Fruit fly (Drosophila melanogaster): ENCODE measurements around the gene CG13014.
A peak's percentile ranks its signal among the peaks of the same experiment; 100 is the strongest.

The CG13014 gene

dm6 chrX:16595411-16595810 is 7.7 kb downstream of the CG13014 start:
- TF ChIP-seq CG34367 (tag; optimal IDR thresholded peaks at IDR 0.05) (no peak), Snoo (tag; optimal IDR thresholded peaks at IDR 0.05) (no peak), CG13204 (GFP tag; optimal IDR thresholded peaks at IDR 0.05) (no peak), Ets98B (GFP tag; IDR thresholded peaks at IDR 0.05) (no peak), fd96Ca (GFP tag; IDR thresholded peaks at IDR 0.05) (no peak), rn (GFP tag; IDR thresholded peaks at IDR 0.05) (no peak), Pif1B (GFP tag; optimal IDR thresholded peaks at IDR 0.05) (no peak), D1 (tag; optimal IDR thresholded peaks at IDR 0.05) (no peak), CG9948 (tag; optimal IDR thresholded peaks at IDR 0.05) (no peak), EcR (GFP tag; optimal IDR thresholded peaks at IDR 0.05) (no peak)

- TF ChIP-seq CG8159 (tag; optimal IDR thresholded peaks at IDR 0.05) (no peak), CG8301 (tag; optimal IDR thresholded peaks at IDR 0.05) (no peak), Snoo (tag; optimal IDR thresholded peaks at IDR 0.05) (no peak), CG15710 (tag; optimal IDR thresholded peaks at IDR 0.05) (no peak), Pif1B (GFP tag; optimal IDR thresholded peaks at IDR 0.05) (no peak), CG13204 (GFP tag; optimal IDR thresholded peaks at IDR 0.05) (no peak), Pif1A (GFP tag; optimal IDR thresholded peaks at IDR 0.05) (no peak), CG4496 (GFP tag; IDR thresholded peaks at IDR 0.05) (no peak), CG17806 (tag; optimal IDR thresholded peaks at IDR 0.05) (no peak), CG34367 (tag; optimal IDR thresholded peaks at IDR 0.05) (no peak), gl (tag; optimal IDR thresholded peaks at IDR 0.05) (no peak), CG32121 (GFP tag; IDR thresholded peaks at IDR 0.05) (no peak), CG9948 (tag; optimal IDR thresholded peaks at IDR 0.05) (no peak), fd96Ca (GFP tag; IDR thresholded peaks at IDR 0.05) (no peak), EcR (GFP tag; optimal IDR thresholded peaks at IDR 0.05) (no peak), CG12605 (GFP tag; IDR thresholded peaks at IDR 0.05) (no peak), CG14655 (GFP tag; optimal IDR thresholded peaks at IDR 0.05) (no peak), Ets98B (GFP tag; IDR thresholded peaks at IDR 0.05) (no peak)
Observed at dm6 chrX:16596250-16596793, 8.6 kb downstream of the CG13014 start.

DNA sequence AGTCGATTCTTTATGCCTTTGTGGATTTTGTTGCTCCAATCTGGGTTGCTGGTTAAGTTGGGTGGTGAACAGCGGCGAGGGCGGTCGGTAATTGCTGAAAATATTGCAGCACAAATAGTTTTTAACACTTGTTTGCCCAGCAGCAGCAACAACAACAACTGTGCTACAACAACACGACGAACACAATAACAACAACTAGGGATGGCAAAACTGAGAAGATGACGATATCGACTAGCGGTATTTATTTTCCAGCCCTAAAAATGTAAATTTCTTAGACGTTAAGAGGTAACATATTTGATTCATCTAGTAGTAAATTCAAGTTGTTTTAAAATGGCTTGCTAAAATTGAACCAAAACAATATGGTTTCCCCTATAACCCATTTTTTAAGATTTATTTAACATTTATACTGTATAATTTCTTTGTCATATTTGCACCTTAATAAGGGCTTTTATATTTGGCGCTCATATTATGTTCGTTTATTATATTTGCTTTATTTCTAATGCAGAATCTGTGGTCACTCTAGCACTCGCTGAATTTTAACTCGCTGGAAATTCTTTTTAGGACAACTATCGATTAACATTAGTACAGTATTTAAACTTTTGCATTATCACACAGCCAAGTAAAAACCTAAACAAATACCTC is 10.8 kb downstream of the CG13014 start:
- no peak for TF ChIP-seq Pif1A (GFP tag; optimal IDR thresholded peaks at IDR 0.05)
- no peak for TF ChIP-seq Snoo (tag; optimal IDR thresholded peaks at IDR 0.05)
- 0 out of 2 replicates have a peak, but pooled peaks have one; percentile 16 for TF ChIP-seq CG32121 (GFP tag; IDR thresholded peaks at IDR 0.05)

dm6 chrX:16598978-16599664 is 11.4 kb downstream of the CG13014 start, which contains the start of the genes CG9784 and Nup153:
Gene CG9784, minus strand, starts transcription at chrX:16599215.
Gene Nup153, plus strand, starts transcription at chrX:16599241.
- TF ChIP-seq fd96Ca (GFP tag; IDR thresholded peaks at IDR 0.05), result 0 out of 3 replicates have a peak, but pooled peaks have one; percentile 12
- no peak for TF ChIP-seq Ets98B (GFP tag; IDR thresholded peaks at IDR 0.05)

DNA sequence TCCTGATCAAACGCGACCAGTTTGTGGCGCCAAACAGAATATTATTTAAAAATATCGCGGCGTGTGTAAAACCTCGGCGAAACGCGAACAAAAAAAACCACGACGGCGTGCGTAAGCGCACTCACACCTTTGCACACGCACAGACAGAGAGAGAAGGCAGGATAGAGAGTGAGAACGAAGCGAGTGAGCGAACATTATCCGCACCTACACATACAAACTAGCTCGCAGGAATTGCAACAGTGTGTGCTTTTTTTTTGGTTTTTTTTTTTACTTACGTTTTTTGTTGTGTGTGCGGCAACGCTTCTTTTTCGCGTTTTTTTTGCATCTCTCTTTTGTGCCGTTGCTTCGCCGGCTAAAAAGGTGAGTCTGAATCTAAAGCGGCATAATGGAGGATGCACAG is 12.1 kb downstream of the CG13014 start:
- TF ChIP-seq CG17806 (tag; optimal IDR thresholded peaks at IDR 0.05) (peak; percentile 88), CG32121 (GFP tag; IDR thresholded peaks at IDR 0.05) (peak; percentile 89), CG8159 (tag; optimal IDR thresholded peaks at IDR 0.05) (peak; percentile 92), CG15710 (tag; optimal IDR thresholded peaks at IDR 0.05) (peak; percentile 94), CG10348 (GFP tag; IDR thresholded peaks at IDR 0.05) (no peak), fd96Ca (GFP tag; IDR thresholded peaks at IDR 0.05) (peak; percentile 93), CG12605 (GFP tag; IDR thresholded peaks at IDR 0.05) (peak; percentile 99), D1 (tag; optimal IDR thresholded peaks at IDR 0.05) (no peak), Ets98B (GFP tag; IDR thresholded peaks at IDR 0.05) (peak; percentile 91), CG8301 (tag; optimal IDR thresholded peaks at IDR 0.05) (peak; percentile 76), CG34367 (tag; optimal IDR thresholded peaks at IDR 0.05) (peak; percentile 96), rn (GFP tag; IDR thresholded peaks at IDR 0.05) (peak; percentile 78), Pif1B (GFP tag; optimal IDR thresholded peaks at IDR 0.05) (peak; percentile 96), EcR (GFP tag; optimal IDR thresholded peaks at IDR 0.05) (peak; percentile 69), CG14655 (GFP tag; optimal IDR thresholded peaks at IDR 0.05) (peak; percentile 86), CG4496 (GFP tag; IDR thresholded peaks at IDR 0.05) (peak; percentile 97), CG9948 (tag; optimal IDR thresholded peaks at IDR 0.05) (peak; percentile 85), gl (tag; optimal IDR thresholded peaks at IDR 0.05) (peak; percentile 99), Pif1A (GFP tag; optimal IDR thresholded peaks at IDR 0.05) (peak; percentile 97), CG13204 (GFP tag; optimal IDR thresholded peaks at IDR 0.05) (peak; percentile 98), Snoo (tag; optimal IDR thresholded peaks at IDR 0.05) (peak; percentile 92)

DNA sequence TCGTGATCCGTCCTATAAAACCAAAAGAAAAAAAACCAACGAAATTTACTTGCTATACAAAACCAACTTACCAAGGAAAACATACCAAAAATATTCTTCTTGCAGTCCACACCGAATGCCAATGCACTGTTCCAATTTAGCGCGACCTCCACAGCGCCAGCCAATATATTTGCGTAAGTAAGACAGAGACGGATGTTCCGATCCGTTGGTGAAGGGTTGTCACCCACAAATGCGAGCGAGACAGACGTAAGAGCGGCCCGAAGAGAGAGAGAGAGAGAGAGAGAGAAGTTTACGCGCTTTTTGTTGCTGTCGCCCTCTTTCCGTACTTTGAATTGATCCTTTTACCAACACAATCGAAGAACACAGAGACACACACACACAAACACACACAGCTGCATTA is 20.2 kb downstream of the CG13014 start:
- TF ChIP-seq Pif1A (GFP tag; optimal IDR thresholded peaks at IDR 0.05), result no peak
- TF ChIP-seq CG13204 (GFP tag; optimal IDR thresholded peaks at IDR 0.05), result peak; percentile 0
- TF ChIP-seq CG34367 (tag; optimal IDR thresholded peaks at IDR 0.05), result no peak
- TF ChIP-seq EcR (GFP tag; optimal IDR thresholded peaks at IDR 0.05), result peak; percentile 37
- no peak for TF ChIP-seq CG9948 (tag; optimal IDR thresholded peaks at IDR 0.05)
